Fruit fly (Drosophila melanogaster) whole organism, prepupa: ENCODE measurements around the gene CG14324.

Experiments
- Blimp-1 ChIP-seq: fragments of 200-800 bp; sonication (Bioruptor generic); optimal IDR thresholded peaks from 3 replicates; lab custom pipeline; 2017; ENCODE audit warnings: missing biosample characterization, missing genetic modification characterization, mild to moderate bottlenecking, moderate library complexity, missing genetic modification reagents
- CG10631 ChIP-seq: fragments of 200-800 bp; sonication (Bioruptor generic); optimal IDR thresholded peaks from 2 replicates; lab custom pipeline; 2016; ENCODE audit warnings: missing biosample characterization, missing genetic modification characterization
- CG6163 ChIP-seq: fragments of 200-800 bp; sonication (Bioruptor generic); IDR thresholded peaks from 3 replicates; pipeline ENCODE4 v1.3.6; 2022; ENCODE audit warnings: missing biosample characterization, missing genetic modification characterization
- CG6808 ChIP-seq: fragments of 200-800 bp; sonication (Bioruptor generic); optimal IDR thresholded peaks from 3 replicates; lab custom pipeline; 2017; ENCODE audit warnings: missing biosample characterization, missing genetic modification characterization, mild to moderate bottlenecking, moderate library complexity, missing genetic modification reagents
- CG8119 ChIP-seq: fragments of 200-800 bp; sonication (Bioruptor generic); IDR thresholded peaks from 3 replicates; pipeline ENCODE4 v1.3.6; 2022; ENCODE audit warnings: missing biosample characterization, missing genetic modification characterization
- CG8632 ChIP-seq: fragments of 200-800 bp; sonication (Bioruptor generic); optimal IDR thresholded peaks from 3 replicates; lab custom pipeline; 2016; ENCODE audit warnings: missing biosample characterization, missing genetic modification characterization
- Eip78C ChIP-seq: fragments of 200-800 bp; sonication (Bioruptor generic); peaks from one replicate; lab custom pipeline; 2016; ENCODE audit warnings: missing biosample characterization, missing genetic modification characterization

dm6 chr3R:17604198-17604879, 14.3 kb downstream of the CG14324 start:
- TF ChIP-seq CG6808 (GFP tag; lab: Kevin White, UChicago) = peak; percentile 65
- TF ChIP-seq CG10631 = peak; percentile 55
- no peak for TF ChIP-seq CG6163
- peak; percentile 33 for TF ChIP-seq CG8632 (GFP tag; lab: Kevin White, UChicago)
- TF ChIP-seq Eip78C (GFP tag; lab: Kevin White, UChicago) = peak; percentile 88
- peak; percentile 20 for TF ChIP-seq Blimp-1
- peak; percentile 51 for TF ChIP-seq CG8119 (GFP tag; lab: Robert Waterston, UW)
